Fruit fly (Drosophila melanogaster) whole organism, embryonic: ENCODE data around the gene Traf4.

Experiments used
- Abd-B ChIP-seq: fragments of 200-800 bp; sonication (Bioruptor generic); optimal IDR thresholded peaks from 2 replicates; lab custom pipeline; 2018; ENCODE audit warnings: missing biosample characterization, mild to moderate bottlenecking, missing genetic modification characterization, moderate library complexity
- Aef1 ChIP-seq: fragments of 200-800 bp; sonication (Bioruptor generic); IDR thresholded peaks from 3 replicates; pipeline ENCODE4 v1.3.6; 2022; ENCODE audit warnings: missing biosample characterization, missing genetic modification characterization
- Bgb ChIP-seq: fragments of 200-800 bp; sonication (Bioruptor generic); IDR thresholded peaks from 2 replicates; pipeline ENCODE4 v1.3.6; 2022; ENCODE audit warnings: missing biosample characterization, missing genetic modification characterization; ENCODE audit not compliant: partially characterized antibody
- Blimp-1 ChIP-seq: fragments of 200-800 bp; sonication (Bioruptor generic); optimal IDR thresholded peaks from 3 replicates; lab custom pipeline; 2018; ENCODE audit warnings: missing biosample characterization, missing genetic modification characterization, mild to moderate bottlenecking, moderate library complexity, missing genetic modification reagents
- CG10274 ChIP-seq: fragments of 200-800 bp; sonication (Bioruptor generic); optimal IDR thresholded peaks from 3 replicates; lab custom pipeline; 2017; ENCODE audit warnings: missing biosample characterization, mild to moderate bottlenecking, missing genetic modification characterization
- CG10462 ChIP-seq: fragments of 200-800 bp; sonication (Bioruptor generic); optimal IDR thresholded peaks from 2 replicates; lab custom pipeline; 2016; ENCODE audit warnings: missing biosample characterization, missing genetic modification characterization
- CG10565 ChIP-seq: fragments of 200-800 bp; sonication (Bioruptor generic); optimal IDR thresholded peaks from 3 replicates; lab custom pipeline; 2016; ENCODE audit warnings: missing biosample characterization, mild to moderate bottlenecking, missing genetic modification characterization
- CG12104 ChIP-seq: fragments of 200-800 bp; sonication (Bioruptor generic); optimal IDR thresholded peaks from 3 replicates; lab custom pipeline; 2016; ENCODE audit warnings: missing biosample characterization, missing genetic modification characterization
- CG13424 ChIP-seq: fragments of 200-800 bp; sonication (Bioruptor generic); optimal IDR thresholded peaks from 2 replicates; lab custom pipeline; 2019; ENCODE audit warnings: missing biosample characterization, mild to moderate bottlenecking, missing genetic modification characterization, moderate library complexity
- CG14965 ChIP-seq: fragments of 200-800 bp; sonication (Bioruptor generic); optimal IDR thresholded peaks from 2 replicates; lab custom pipeline; 2016; ENCODE audit warnings: missing biosample characterization, missing genetic modification characterization, borderline replicate concordance
- CG15073 ChIP-seq: fragments of 200-800 bp; sonication (Bioruptor generic); optimal IDR thresholded peaks from 2 replicates; lab custom pipeline; 2016; ENCODE audit warnings: missing biosample characterization, missing genetic modification characterization
- CG15601 ChIP-seq: fragments of 200-800 bp; sonication (Bioruptor generic); optimal IDR thresholded peaks from 3 replicates; lab custom pipeline; 2019; ENCODE audit warnings: missing biosample characterization, mild to moderate bottlenecking, missing genetic modification characterization, moderate library complexity
- CG31224 ChIP-seq: fragments of 200-800 bp; sonication (Bioruptor generic); IDR thresholded peaks from 2 replicates; pipeline ENCODE4 v1.3.6; 2022; ENCODE audit warnings: missing biosample characterization, missing genetic modification characterization
- CG34224 ChIP-seq: fragments of 200-800 bp; sonication (Bioruptor generic); IDR thresholded peaks from 3 replicates; pipeline ENCODE4 v1.3.6; 2022; ENCODE audit warnings: missing biosample characterization, missing genetic modification characterization; ENCODE audit not compliant: partially characterized antibody
- CG3995 ChIP-seq: fragments of 200-800 bp; sonication (Bioruptor generic); optimal IDR thresholded peaks from 3 replicates; lab custom pipeline; 2016; ENCODE audit warnings: missing biosample characterization, missing genetic modification characterization
- CG43689 ChIP-seq: fragments of 200-800 bp; sonication (Bioruptor generic); IDR thresholded peaks from 2 replicates; pipeline ENCODE4 v1.3.6; 2022; ENCODE audit warnings: missing biosample characterization, missing genetic modification characterization
- CG6654 ChIP-seq: fragments of 200-800 bp; sonication (Bioruptor generic); optimal IDR thresholded peaks from 2 replicates; lab custom pipeline; 2017; ENCODE audit warnings: missing biosample characterization, mild to moderate bottlenecking, missing genetic modification characterization
- CG8089 ChIP-seq: fragments of 200-800 bp; sonication (Bioruptor generic); optimal IDR thresholded peaks from 3 replicates; lab custom pipeline; 2016; ENCODE audit warnings: missing biosample characterization, missing genetic modification characterization
- CG8281 ChIP-seq: fragments of 200-800 bp; sonication (Bioruptor generic); optimal IDR thresholded peaks from 2 replicates; lab custom pipeline; 2018; ENCODE audit warnings: missing biosample characterization, mild to moderate bottlenecking, missing genetic modification characterization, moderate library complexity
- Chrac-16 ChIP-seq: fragments of 200-800 bp; sonication (Bioruptor generic); optimal IDR thresholded peaks from 3 replicates; lab custom pipeline; 2016; ENCODE audit warnings: missing biosample characterization, missing genetic modification characterization
- Dbx ChIP-seq: fragments of 200-800 bp; sonication (Bioruptor generic); IDR thresholded peaks from 3 replicates; pipeline ENCODE4 v1.3.6; 2022; ENCODE audit warnings: missing biosample characterization, missing genetic modification characterization
- Deaf1 ChIP-seq: fragments of 200-800 bp; optimal IDR thresholded peaks from 3 replicates; lab custom pipeline; 2019; ENCODE audit warnings: missing biosample characterization, mild to moderate bottlenecking, missing genetic modification characterization, moderate library complexity
- H2.0 ChIP-seq: fragments of 200-800 bp; sonication (Bioruptor generic); IDR thresholded peaks from 2 replicates; pipeline ENCODE4 v1.3.6; 2022; ENCODE audit warnings: missing biosample characterization, missing genetic modification characterization
- HLH3B ChIP-seq: fragments of 200-800 bp; sonication (Bioruptor generic); IDR thresholded peaks from 2 replicates; pipeline ENCODE4 v1.3.6; 2022; ENCODE audit warnings: missing biosample characterization, missing genetic modification characterization
- Hey ChIP-seq: fragments of 200-800 bp; sonication (Bioruptor generic); optimal IDR thresholded peaks from 3 replicates; lab custom pipeline; 2018; ENCODE audit warnings: missing biosample characterization, mild to moderate bottlenecking, missing genetic modification characterization
- Hmx ChIP-seq: fragments of 200-800 bp; sonication (Bioruptor generic); optimal IDR thresholded peaks from 2 replicates; lab custom pipeline; 2016; ENCODE audit warnings: missing biosample characterization, missing genetic modification characterization
- Hr39 ChIP-seq: fragments of >200 bp; optimal IDR thresholded peaks from 2 replicates; lab custom pipeline; 2017
- Scr ChIP-seq: fragments of 200-800 bp; sonication (Bioruptor generic); IDR thresholded peaks from 2 replicates; pipeline ENCODE4 v1.3.6; 2022; ENCODE audit warnings: missing biosample characterization, missing genetic modification characterization; ENCODE audit not compliant: partially characterized antibody
- Ssrp ChIP-seq: fragments of 200-800 bp; sonication (Bioruptor generic); optimal IDR thresholded peaks from 2 replicates; lab custom pipeline; 2018; ENCODE audit warnings: missing biosample characterization, mild to moderate bottlenecking, missing genetic modification characterization, moderate library complexity
- TFAM ChIP-seq: fragments of 200-800 bp; sonication (Bioruptor generic); optimal IDR thresholded peaks from 2 replicates; lab custom pipeline; 2017; ENCODE audit warnings: missing biosample characterization, missing genetic modification characterization, inconsistent platforms
- YL-1 ChIP-seq: fragments of 200-800 bp; sonication (Bioruptor generic); optimal IDR thresholded peaks from 3 replicates; lab custom pipeline; 2017; ENCODE audit warnings: missing biosample characterization, mild to moderate bottlenecking, missing genetic modification characterization
- ase ChIP-seq: fragments of 200-800 bp; sonication (Bioruptor generic); IDR thresholded peaks from 3 replicates; pipeline ENCODE4 v1.3.6; 2022; ENCODE audit warnings: missing biosample characterization, missing genetic modification characterization
- corto ChIP-seq: fragments of 200-800 bp; sonication (Bioruptor generic); optimal IDR thresholded peaks from 2 replicates; lab custom pipeline; 2016; ENCODE audit warnings: missing biosample characterization, mild to moderate bottlenecking, missing genetic modification characterization, moderate library complexity
- croc ChIP-seq: fragments of 200-800 bp; sonication (Bioruptor generic); conservative IDR thresholded peaks from 3 replicates; pipeline ENCODE4 v1.3.6; 2022; ENCODE audit warnings: missing biosample characterization, missing genetic modification characterization
- dm ChIP-seq: fragments of 200-800 bp; sonication (Bioruptor generic); optimal IDR thresholded peaks from 3 replicates; lab custom pipeline; 2016; ENCODE audit warnings: missing biosample characterization, missing genetic modification characterization
- dmrt11E ChIP-seq: fragments of 200-800 bp; sonication (Bioruptor generic); optimal IDR thresholded peaks from 3 replicates; lab custom pipeline; 2018; ENCODE audit warnings: missing biosample characterization, mild to moderate bottlenecking, missing genetic modification characterization, moderate library complexity
- emc ChIP-seq: fragments of 200-800 bp; sonication (Bioruptor generic); optimal IDR thresholded peaks from 2 replicates; lab custom pipeline; 2016; ENCODE audit warnings: missing biosample characterization, missing genetic modification characterization
- fu2 ChIP-seq: fragments of 200-800 bp; sonication (Bioruptor generic); optimal IDR thresholded peaks from 2 replicates; lab custom pipeline; 2016; ENCODE audit warnings: missing biosample characterization, missing genetic modification characterization
- gsb ChIP-seq: fragments of 200-800 bp; sonication (Bioruptor generic); IDR thresholded peaks from 2 replicates; pipeline ENCODE4 v1.3.6; 2022; ENCODE audit warnings: missing biosample characterization, missing genetic modification characterization
- gt ChIP-seq: fragments of 200-800 bp; sonication (Bioruptor generic); IDR thresholded peaks from 2 replicates; pipeline ENCODE4 v1.3.6; 2022; ENCODE audit warnings: missing biosample characterization, missing genetic modification characterization
- jumu ChIP-seq: fragments of 200-800 bp; sonication (Bioruptor generic); optimal IDR thresholded peaks from 3 replicates; lab custom pipeline; 2016; ENCODE audit warnings: missing biosample characterization, missing genetic modification characterization
- maf-S ChIP-seq: fragments of 200-800 bp; sonication (Bioruptor generic); optimal IDR thresholded peaks from 2 replicates; lab custom pipeline; 2016; ENCODE audit warnings: missing biosample characterization, missing genetic modification characterization
- mld ChIP-seq: fragments of 200-800 bp; sonication (Bioruptor generic); IDR thresholded peaks from 3 replicates; pipeline ENCODE4 v1.3.6; 2022; ENCODE audit warnings: missing biosample characterization, missing genetic modification characterization; ENCODE audit not compliant: partially characterized antibody
- nom ChIP-seq: fragments of 200-800 bp; sonication (Bioruptor generic); optimal IDR thresholded peaks from 2 replicates; lab custom pipeline; 2017; ENCODE audit warnings: missing biosample characterization, missing genetic modification characterization, mild to moderate bottlenecking, moderate library complexity, missing genetic modification reagents
- peb ChIP-seq: fragments of 200-800 bp; sonication (Bioruptor generic); IDR thresholded peaks from 2 replicates; pipeline ENCODE4 v1.3.6; 2022; ENCODE audit warnings: missing biosample characterization, missing genetic modification characterization
- phol ChIP-seq: fragments of 200-800 bp; sonication (Bioruptor generic); optimal IDR thresholded peaks from 3 replicates; lab custom pipeline; 2018; ENCODE audit warnings: missing biosample characterization, mild to moderate bottlenecking, missing genetic modification characterization, moderate library complexity
- rib ChIP-seq: fragments of 200-800 bp; sonication (Bioruptor generic); IDR thresholded peaks from 2 replicates; pipeline ENCODE4 v1.3.6; 2022; ENCODE audit warnings: missing biosample characterization, missing genetic modification characterization
- stc ChIP-seq: fragments of 200-800 bp; sonication (Bioruptor generic); IDR thresholded peaks from 2 replicates; pipeline ENCODE4 v1.3.6; 2022; ENCODE audit warnings: missing biosample characterization, missing genetic modification characterization
- tx ChIP-seq: fragments of 200-800 bp; sonication (Bioruptor generic); optimal IDR thresholded peaks from 2 replicates; lab custom pipeline; 2016; ENCODE audit warnings: missing biosample characterization, missing genetic modification characterization
- vnd ChIP-seq: fragments of 200-800 bp; sonication (Bioruptor generic); IDR thresholded peaks from 3 replicates; pipeline ENCODE4 v1.3.6; 2022; ENCODE audit warnings: missing biosample characterization, missing genetic modification characterization; ENCODE audit not compliant: partially characterized antibody
- wdn ChIP-seq: fragments of 200-800 bp; sonication (Bioruptor generic); IDR thresholded peaks from 2 replicates; pipeline ENCODE4 v1.3.6; 2022; ENCODE audit warnings: missing biosample characterization, missing genetic modification characterization

Traf4 gene

dm6 chr2L:4350683-4351324, 10.9 kb upstream of the Traf4 start (continued):
- peak; percentile 66 for TF ChIP-seq jumu (GFP tag; lab: Kevin White, UChicago)
- peak; percentile 21; the same call in 1 of the 2 replicates for TF ChIP-seq wdn (GFP tag; lab: Robert Waterston, UW)
- no peak for TF ChIP-seq corto (GFP tag; lab: Kevin White, UChicago)
- no peak for TF ChIP-seq Dbx
- TF ChIP-seq vnd (GFP tag; lab: Robert Waterston, UW), result no peak
- peak; percentile 96 for TF ChIP-seq dmrt11E (tag; lab: Kevin White, UChicago)
- TF ChIP-seq Chrac-16, result peak; percentile 73
- no peak for TF ChIP-seq Hmx (GFP tag; lab: Kevin White, UChicago)
- TF ChIP-seq fu2 (GFP tag; lab: Kevin White, UChicago), result no peak
- peak; percentile 80 for TF ChIP-seq phol (tag; lab: Kevin White, UChicago)
- TF ChIP-seq HLH3B (GFP tag; lab: Robert Waterston, UW), result no peak
- TF ChIP-seq tx (GFP tag; lab: Kevin White, UChicago), result no peak
- TF ChIP-seq CG12104 (GFP tag; lab: Kevin White, UChicago), result peak; percentile 42
- TF ChIP-seq Blimp-1 (GFP tag; lab: Kevin White, UChicago), result peak; percentile 55
- TF ChIP-seq YL-1 (GFP tag; lab: Kevin White, UChicago), result no peak
- TF ChIP-seq gsb (GFP tag; lab: Robert Waterston, UW), result no peak
- TF ChIP-seq Bgb (GFP tag; lab: Robert Waterston, UW), result no peak
- no peak for TF ChIP-seq CG10274
- TF ChIP-seq mld (GFP tag; lab: Robert Waterston, UW), result no peak
- no peak for TF ChIP-seq ase (GFP tag; lab: Robert Waterston, UW)
- no peak for TF ChIP-seq CG6654 (GFP tag; lab: Kevin White, UChicago)
- TF ChIP-seq Hr39 (lab: Kevin White, UChicago), result no peak
- TF ChIP-seq TFAM (GFP tag; lab: Kevin White, UChicago), result no peak
- TF ChIP-seq Hey, result no peak
- 0 out of 2 replicates have a peak, but pooled peaks have one; percentile 29 for TF ChIP-seq stc
- no peak for TF ChIP-seq nom (GFP tag; lab: Kevin White, UChicago)
- TF ChIP-seq gt (GFP tag; lab: Robert Waterston, UW), result 0 out of 2 replicates have a peak, but pooled peaks have one; percentile 38
- no peak for TF ChIP-seq CG8281 (tag; lab: Kevin White, UChicago)
- TF ChIP-seq H2.0 (GFP tag; lab: Robert Waterston, UW), result no peak
- TF ChIP-seq CG8089 (GFP tag; lab: Kevin White, UChicago), result peak; percentile 59
- TF ChIP-seq Ssrp (tag; lab: Kevin White, UChicago), result peak; percentile 54
- TF ChIP-seq peb (GFP tag; lab: Robert Waterston, UW), result no peak
- TF ChIP-seq CG15073, result no peak
- no peak for TF ChIP-seq CG34224
- TF ChIP-seq CG14965 (GFP tag; lab: Kevin White, UChicago), result peak; percentile 42
- TF ChIP-seq emc (GFP tag; lab: Kevin White, UChicago), result no peak
- no peak for TF ChIP-seq CG43689 (GFP tag; lab: Robert Waterston, UW)
- peak; percentile 57 for TF ChIP-seq croc (GFP tag; lab: Robert Waterston, UW)
- TF ChIP-seq CG10565 (GFP tag; lab: Kevin White, UChicago), result no peak
- TF ChIP-seq CG31224 (GFP tag; lab: Robert Waterston, UW), result no peak
- no peak for TF ChIP-seq Aef1 (GFP tag; lab: Robert Waterston, UW)
- no peak for TF ChIP-seq CG3995 (GFP tag; lab: Kevin White, UChicago)
- TF ChIP-seq maf-S (GFP tag; lab: Kevin White, UChicago), result peak; percentile 16
- peak; percentile 59 for TF ChIP-seq CG10462 (GFP tag; lab: Kevin White, UChicago)
- peak; percentile 29 for TF ChIP-seq CG15601 (tag; lab: Kevin White, UChicago)
- TF ChIP-seq rib (GFP tag; lab: Robert Waterston, UW), result no peak
- peak; percentile 26 for TF ChIP-seq Abd-B (GFP tag; lab: Kevin White, UChicago)
- peak; percentile 74 for TF ChIP-seq dm (GFP tag; lab: Kevin White, UChicago)
- TF ChIP-seq Scr (GFP tag; lab: Robert Waterston, UW), result no peak
- TF ChIP-seq CG13424 (tag; lab: Kevin White, UChicago), result peak; percentile 54
- peak; percentile 11 for TF ChIP-seq Deaf1 (tag; lab: Kevin White, UChicago)
